Fruit fly (Drosophila melanogaster): ENCODE data around the gene Prosbeta4.
A peak's percentile ranks its signal among the peaks of the same experiment; 100 is the strongest.

Gene Prosbeta4

DNA sequence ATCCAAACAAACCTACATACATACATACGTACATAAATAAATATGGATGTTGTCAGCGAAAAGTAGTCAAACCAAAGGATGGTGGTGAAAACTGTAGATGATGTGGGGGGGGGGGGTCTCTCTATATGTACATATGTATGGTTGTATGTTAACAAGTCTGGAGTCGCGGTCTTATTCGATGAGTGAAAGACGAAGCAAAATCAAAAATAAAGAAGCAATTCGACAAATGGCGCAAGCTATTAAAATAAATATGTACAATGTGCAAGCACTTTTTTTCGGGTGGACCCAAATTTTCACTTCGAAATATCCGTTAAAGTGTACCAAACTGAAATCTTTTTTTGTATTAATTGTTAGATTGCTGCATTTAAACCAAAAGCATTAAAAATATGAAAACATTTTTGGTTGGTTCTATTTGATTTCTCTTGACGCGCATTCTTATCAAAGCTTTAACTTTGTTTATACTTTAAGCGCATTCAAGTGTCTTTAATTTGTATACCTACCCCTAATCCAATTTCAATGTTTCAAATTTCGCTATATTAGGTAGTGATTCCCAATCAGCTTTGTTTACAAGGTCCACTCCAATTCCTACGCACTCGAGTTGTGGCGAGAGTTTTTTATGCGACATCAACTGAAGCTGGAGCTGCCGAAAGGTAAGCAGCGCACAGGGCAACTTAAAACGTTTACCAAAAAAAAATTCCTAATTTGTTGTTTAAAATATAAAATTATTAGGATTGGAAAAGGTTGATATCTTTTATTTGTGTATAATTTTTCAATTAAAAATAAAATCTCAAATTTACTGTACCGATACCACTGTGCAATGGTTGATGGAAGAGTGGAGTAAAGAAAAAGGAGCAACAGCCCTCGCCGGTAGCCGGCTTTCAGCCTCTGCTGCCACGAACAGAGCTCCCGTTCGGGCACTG, 47.7 kb downstream of the Prosbeta4 start, which contains the start of gene CG31807 (continued):
- TF ChIP-seq Hsf (GFP tag; optimal IDR thresholded peaks at IDR 0.05), result peak; percentile 84
- TF ChIP-seq NfI (GFP tag; optimal IDR thresholded peaks at IDR 0.05), result peak; percentile 83
- peak; percentile 16; the same call in 2 of the 3 replicates for TF ChIP-seq Aef1 (GFP tag; IDR thresholded peaks at IDR 0.05)
- no peak for TF ChIP-seq GATAe (GFP tag; conservative IDR thresholded peaks at IDR 0.05)
- peak; percentile 24 to 90 for TF ChIP-seq Hr51 (GFP tag; optimal IDR thresholded peaks at IDR 0.05)
- TF ChIP-seq pzg (GFP tag; optimal IDR thresholded peaks at IDR 0.05), result no peak
- no peak for TF ChIP-seq CG17186 (GFP tag; optimal IDR thresholded peaks at IDR 0.05)
- TF ChIP-seq otp (GFP tag; IDR thresholded peaks at IDR 0.05), result no peak
- peak; percentile 40 for TF ChIP-seq schlank (tag; optimal IDR thresholded peaks at IDR 0.05)
- 0 out of 3 replicates have a peak, but pooled peaks have one; percentile 16 for TF ChIP-seq CG34422 (GFP tag; IDR thresholded peaks at IDR 0.05)
- TF ChIP-seq mirr (GFP tag; optimal IDR thresholded peaks at IDR 0.05), result peak; percentile 13
- peak; percentile 16 for TF ChIP-seq CG33213 (GFP tag; optimal IDR thresholded peaks at IDR 0.05)
- peak; percentile 90 for TF ChIP-seq gem (tag; optimal IDR thresholded peaks at IDR 0.05)
- TF ChIP-seq CG42726 (GFP tag; IDR thresholded peaks at IDR 0.05; ENCODE audit: partially characterized antibody), result no peak
- TF ChIP-seq Sry-δ (GFP tag; optimal IDR thresholded peaks at IDR 0.05), result peak; percentile 4
- peak; percentile 37 for TF ChIP-seq CG3838 (GFP tag; optimal IDR thresholded peaks at IDR 0.05)
- no peak for TF ChIP-seq CG11560 (tag; IDR thresholded peaks at IDR 0.05)
- TF ChIP-seq wek (GFP tag; optimal IDR thresholded peaks at IDR 0.05), result no peak
- peak; percentile 64 for TF ChIP-seq Ptx1 (GFP tag; IDR thresholded peaks at IDR 0.05)
- no peak for TF ChIP-seq Kr (GFP tag; optimal IDR thresholded peaks at IDR 0.05)
- TF ChIP-seq ash1 (GFP tag; optimal IDR thresholded peaks at IDR 0.05), result no peak
- TF ChIP-seq zen2 (GFP tag; IDR thresholded peaks at IDR 0.05; ENCODE audit: partially characterized antibody), result no peak
- TF ChIP-seq CG17328 (GFP tag; IDR thresholded peaks at IDR 0.05), result peak; percentile 35; the same call in 1 of the 2 replicates
- no peak for TF ChIP-seq CG2116 (GFP tag; optimal IDR thresholded peaks at IDR 0.05)
- TF ChIP-seq Awh (GFP tag; IDR thresholded peaks at IDR 0.05), result peak; percentile 50; the same call in 1 of the 2 replicates
- TF ChIP-seq pnt (GFP tag; optimal IDR thresholded peaks at IDR 0.05), result peak; percentile 5
- TF ChIP-seq Trl (optimal IDR thresholded peaks at IDR 0.05), result no peak
- TF ChIP-seq Trl (GFP tag; optimal IDR thresholded peaks at IDR 0.05), result peak; percentile 65
- peak; percentile 68 for TF ChIP-seq lab (GFP tag; optimal IDR thresholded peaks at IDR 0.05)
- TF ChIP-seq BEAF-32 (GFP tag; optimal IDR thresholded peaks at IDR 0.05), result no peak
- TF ChIP-seq CG12659 (GFP tag; optimal IDR thresholded peaks at IDR 0.05), result peak; percentile 62
- peak; percentile 27 for TF ChIP-seq fu2 (GFP tag; optimal IDR thresholded peaks at IDR 0.05)
- TF ChIP-seq CG31224 (GFP tag; IDR thresholded peaks at IDR 0.05), result no peak
- TF ChIP-seq CG6765 (GFP tag; optimal IDR thresholded peaks at IDR 0.05), result peak; percentile 26
- no peak for TF ChIP-seq CG7372 (GFP tag; IDR thresholded peaks at IDR 0.05)
- no peak for TF ChIP-seq CG8290 (GFP tag; optimal IDR thresholded peaks at IDR 0.05)
- peak in 1 of 2 experiments; percentile 45 for TF ChIP-seq CG8290 (tag; optimal IDR thresholded peaks at IDR 0.05)
- no peak for TF ChIP-seq Neu2 (GFP tag; optimal IDR thresholded peaks at IDR 0.05; ENCODE audit: borderline replicate concordance)
- peak; percentile 78 for TF ChIP-seq CG7556 (GFP tag; optimal IDR thresholded peaks at IDR 0.05)
- TF ChIP-seq so (GFP tag; IDR thresholded peaks at IDR 0.05), result no peak; the same call in 2 of the 3 replicates
- no peak for TF ChIP-seq Dip2 (GFP tag; IDR thresholded peaks at IDR 0.05)
- peak; percentile 56 for TF ChIP-seq CG9727 (GFP tag; optimal IDR thresholded peaks at IDR 0.05)
- TF ChIP-seq Dref (GFP tag; IDR thresholded peaks at IDR 0.05), result no peak
- TF ChIP-seq BtbVII (GFP tag; optimal IDR thresholded peaks at IDR 0.05), result peak; percentile 62
- peak; percentile 35 for TF ChIP-seq trem (tag; optimal IDR thresholded peaks at IDR 0.05)
- peak; percentile 70 for TF ChIP-seq disco-r (GFP tag; optimal IDR thresholded peaks at IDR 0.05)
- no peak for TF ChIP-seq Jarid2 (GFP tag; optimal IDR thresholded peaks at IDR 0.05)
- TF ChIP-seq dm (GFP tag; optimal IDR thresholded peaks at IDR 0.05), result peak; percentile 56
- peak; percentile 83 for TF ChIP-seq CG8924 (tag; optimal IDR thresholded peaks at IDR 0.05)

Data from whole organism, embryonic.